Fruit fly (Drosophila melanogaster): ENCODE measurements around the gene Trm7-34.

Gene Trm7-34

DNA sequence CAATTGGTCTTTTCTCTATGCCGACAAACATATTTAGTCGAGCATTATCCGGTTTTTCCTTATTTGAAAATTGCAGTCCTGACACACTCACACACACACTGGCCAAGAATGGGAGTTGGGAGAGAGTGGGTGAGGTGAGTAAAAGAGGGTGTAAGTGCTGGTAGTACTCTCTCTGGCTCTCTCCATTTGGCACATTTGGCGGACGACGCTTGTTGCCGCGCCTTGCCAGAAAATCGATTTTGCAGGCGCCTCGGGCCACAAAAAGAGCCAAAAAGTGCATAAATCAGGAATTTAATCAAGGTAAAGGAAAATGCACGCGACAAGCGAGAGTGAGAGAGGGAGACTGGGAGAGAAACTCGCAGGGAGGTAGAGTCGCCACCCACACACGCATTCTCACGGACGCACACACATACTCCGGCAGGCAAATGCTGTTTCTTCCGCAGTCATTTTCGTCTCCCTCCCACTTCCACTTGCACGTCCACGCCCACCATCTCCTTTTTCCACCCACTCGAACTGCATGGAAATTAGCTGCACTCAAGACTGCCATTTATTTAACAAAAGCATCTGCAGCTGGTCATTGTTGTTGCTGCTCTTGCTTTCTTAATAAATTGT, 37.0 kb downstream of the Trm7-34 start:
- TF ChIP-seq h (GFP tag; optimal IDR thresholded peaks at IDR 0.05) (no peak), brk (GFP tag; optimal IDR thresholded peaks at IDR 0.05) (no peak), CrebA (GFP tag; optimal IDR thresholded peaks at IDR 0.05; ENCODE audit: borderline replicate concordance) (no peak), jim (GFP tag; optimal IDR thresholded peaks at IDR 0.05) (no peak), ey (GFP tag; optimal IDR thresholded peaks at IDR 0.05) (no peak), Abd-B (GFP tag; optimal IDR thresholded peaks at IDR 0.05) (no peak), Rel (GFP tag; optimal IDR thresholded peaks at IDR 0.05) (no peak), Rel (tag; optimal IDR thresholded peaks at IDR 0.05) (no peak), HLH106 (tag; optimal IDR thresholded peaks at IDR 0.05) (no peak), Hnf4 (GFP tag; optimal IDR thresholded peaks at IDR 0.05) (no peak), Hr78 (GFP tag; optimal IDR thresholded peaks at IDR 0.05) (no peak), tai (GFP tag; optimal IDR thresholded peaks at IDR 0.05) (no peak)

DNA sequence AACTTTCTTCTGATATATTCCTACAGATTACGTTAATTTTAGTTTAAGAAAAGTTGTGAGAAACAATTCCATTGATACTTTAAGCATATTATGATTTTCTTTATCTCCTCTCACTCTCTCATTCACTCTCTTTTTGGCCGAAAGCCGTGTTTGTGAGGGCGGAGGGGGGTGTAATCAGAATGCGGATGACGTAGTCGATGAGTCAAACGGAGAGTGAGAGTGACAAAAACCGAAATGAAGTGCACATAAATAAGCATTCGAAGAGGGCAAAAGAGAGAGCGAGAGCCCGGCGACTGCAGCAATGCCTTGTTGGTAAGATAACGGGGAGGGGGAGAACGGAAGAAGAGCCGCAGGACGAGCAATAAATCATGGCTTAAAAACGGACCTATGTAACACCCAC, 39.4 kb downstream of the Trm7-34 start:
- TF ChIP-seq Dif (GFP tag; optimal IDR thresholded peaks at IDR 0.05; ENCODE audit: partially characterized antibody) (peak; percentile 59), Jra (GFP tag; optimal IDR thresholded peaks at IDR 0.05) (peak; percentile 9), woc (GFP tag; optimal IDR thresholded peaks at IDR 0.05) (no peak), brk (GFP tag; optimal IDR thresholded peaks at IDR 0.05) (no peak), Hnf4 (GFP tag; optimal IDR thresholded peaks at IDR 0.05) (no peak), Vsx2 (GFP tag; optimal IDR thresholded peaks at IDR 0.05; ENCODE audit: partially characterized antibody) (no peak), sv (GFP tag; optimal IDR thresholded peaks at IDR 0.05) (no peak), CG32264 (GFP tag; optimal IDR thresholded peaks at IDR 0.05) (no peak), CrebA (GFP tag; optimal IDR thresholded peaks at IDR 0.05; ENCODE audit: borderline replicate concordance) (no peak)

DNA sequence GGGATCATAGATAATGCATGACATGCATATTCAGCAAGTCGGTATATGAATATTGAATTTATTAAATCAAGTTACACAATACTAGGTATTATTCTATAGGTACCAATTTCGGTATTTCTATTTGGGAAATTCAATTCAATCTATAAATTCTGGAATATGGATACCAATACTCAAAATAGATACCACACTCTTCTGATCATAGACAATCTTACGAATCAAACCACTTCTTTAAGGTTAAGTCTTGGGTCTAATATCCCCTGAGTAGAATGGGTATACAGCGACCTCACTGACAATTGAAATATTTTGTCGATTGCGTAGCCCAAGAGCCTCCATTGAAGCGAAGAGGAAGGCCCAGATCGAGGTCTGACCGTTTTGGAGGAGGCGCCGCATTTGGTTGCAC, 40.9 kb downstream of the Trm7-34 start:
- TF ChIP-seq Abd-B (GFP tag; optimal IDR thresholded peaks at IDR 0.05) (no peak), HLH106 (tag; optimal IDR thresholded peaks at IDR 0.05) (no peak), CG32264 (GFP tag; optimal IDR thresholded peaks at IDR 0.05) (no peak), Dif (GFP tag; optimal IDR thresholded peaks at IDR 0.05; ENCODE audit: partially characterized antibody) (no peak), sv (GFP tag; optimal IDR thresholded peaks at IDR 0.05) (no peak), rgr (GFP tag; optimal IDR thresholded peaks at IDR 0.05) (no peak), sage (GFP tag; optimal IDR thresholded peaks at IDR 0.05) (no peak), Mio (GFP tag; optimal IDR thresholded peaks at IDR 0.05) (no peak), pan (optimal IDR thresholded peaks at IDR 0.05) (no peak), CrebA (GFP tag; optimal IDR thresholded peaks at IDR 0.05; ENCODE audit: borderline replicate concordance) (no peak), Jra (GFP tag; optimal IDR thresholded peaks at IDR 0.05) (no peak), Sp1 (GFP tag; optimal IDR thresholded peaks at IDR 0.05) (no peak), fru (GFP tag; optimal IDR thresholded peaks at IDR 0.05) (no peak), jim (GFP tag; optimal IDR thresholded peaks at IDR 0.05) (no peak), Hr78 (GFP tag; optimal IDR thresholded peaks at IDR 0.05) (no peak), tai (GFP tag; optimal IDR thresholded peaks at IDR 0.05) (no peak), dsf (GFP tag; optimal IDR thresholded peaks at IDR 0.05; ENCODE audit: borderline replicate concordance) (no peak)

DNA sequence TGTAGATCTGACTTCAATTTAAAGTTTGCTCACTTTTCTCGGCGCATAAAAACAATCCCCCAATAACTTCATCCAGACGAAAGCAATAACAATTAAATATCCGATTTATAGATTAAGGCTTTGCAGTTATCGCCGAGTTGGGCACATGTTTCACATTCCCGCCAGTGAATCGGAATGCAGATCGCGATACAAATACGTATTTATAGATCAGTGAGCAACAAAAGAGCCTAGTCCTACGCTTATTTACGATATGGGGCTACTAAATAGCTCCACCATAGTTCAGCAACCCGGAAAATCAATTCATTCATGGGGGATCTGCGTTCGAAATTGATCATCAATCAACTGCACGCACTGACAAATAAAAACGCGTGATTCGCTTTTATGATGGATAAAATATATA, 41.6 kb downstream of the Trm7-34 start:
- TF ChIP-seq tai (GFP tag; optimal IDR thresholded peaks at IDR 0.05), result no peak
- no peak for TF ChIP-seq usp (GFP tag; optimal IDR thresholded peaks at IDR 0.05)
- TF ChIP-seq woc (GFP tag; optimal IDR thresholded peaks at IDR 0.05), result no peak
- TF ChIP-seq CG9705 (GFP tag; optimal IDR thresholded peaks at IDR 0.05), result no peak
- no peak for TF ChIP-seq Mio (GFP tag; optimal IDR thresholded peaks at IDR 0.05)
- TF ChIP-seq pan (optimal IDR thresholded peaks at IDR 0.05), result no peak
- TF ChIP-seq Hr78 (GFP tag; optimal IDR thresholded peaks at IDR 0.05), result no peak
- no peak for TF ChIP-seq Myc (optimal IDR thresholded peaks at IDR 0.05)
- no peak for TF ChIP-seq HLH106 (tag; optimal IDR thresholded peaks at IDR 0.05)

- TF ChIP-seq pan (optimal IDR thresholded peaks at IDR 0.05) (no peak), Hr78 (GFP tag; optimal IDR thresholded peaks at IDR 0.05) (no peak), Myc (optimal IDR thresholded peaks at IDR 0.05) (no peak), tai (GFP tag; optimal IDR thresholded peaks at IDR 0.05) (no peak), CG9705 (GFP tag; optimal IDR thresholded peaks at IDR 0.05) (no peak), Rel (GFP tag; optimal IDR thresholded peaks at IDR 0.05) (no peak), Rel (tag; optimal IDR thresholded peaks at IDR 0.05) (no peak), h (GFP tag; optimal IDR thresholded peaks at IDR 0.05) (no peak)
Measured at dm6 chr3R:21091500-21091899, 42.2 kb downstream of the Trm7-34 start.
